Worm (Caenorhabditis elegans) whole organism, L2 larva: ENCODE measurements around the gene M03F8.7.

Experiments
- R02D3.7 ChIP-seq: fragments of 150-350 bp; optimal IDR thresholded peaks from 2 replicates; lab custom pipeline; 2014; ENCODE audit warnings: missing biosample characterization, missing genetic modification characterization
- ZK546.5 ChIP-seq: sonication (generic microtip); optimal IDR thresholded peaks from 2 replicates; lab custom pipeline; 2017; ENCODE audit warnings: missing biosample characterization, missing genetic modification characterization
- ama-1 ChIP-seq: fragments of 150-350 bp; optimal IDR thresholded peaks from 2 replicates; lab custom pipeline; 2018; ENCODE audit warnings: inconsistent platforms
- elt-3 ChIP-seq: sonication (generic microtip); optimal IDR thresholded peaks from 2 replicates; lab custom pipeline; 2017; ENCODE audit warnings: missing biosample characterization, missing genetic modification characterization
- gmeb-1 ChIP-seq: fragments of 150-350 bp; optimal IDR thresholded peaks from 2 replicates; lab custom pipeline; 2014; ENCODE audit warnings: missing biosample characterization, missing genetic modification characterization
- mdl-1 ChIP-seq, 2 experiments: fragments of 150-350 bp in 1 of 2; sonication (generic microtip) in 1 of 2; optimal IDR thresholded peaks; 2 replicates each; lab custom pipeline; 2017; ENCODE audit warnings: missing biosample characterization in 2 of 2, missing genetic modification characterization in 2 of 2
- nhr-11 ChIP-seq: fragments of 150-350 bp; optimal IDR thresholded peaks from 2 replicates; lab custom pipeline; 2014; ENCODE audit warnings: missing biosample characterization, missing genetic modification characterization
- nhr-21 ChIP-seq: fragments of 150-350 bp; optimal IDR thresholded peaks from 2 replicates; lab custom pipeline; 2014; ENCODE audit warnings: missing biosample characterization, missing genetic modification characterization
- nhr-237 ChIP-seq: fragments of 150-350 bp; optimal IDR thresholded peaks from 2 replicates; lab custom pipeline; 2014; ENCODE audit warnings: missing biosample characterization, missing genetic modification characterization
- nhr-25 ChIP-seq: fragments of 150-350 bp; sonication (generic microtip); optimal IDR thresholded peaks from 3 replicates; lab custom pipeline; 2014; ENCODE audit warnings: missing biosample characterization, missing genetic modification characterization
- sem-4 ChIP-seq: fragments of 150-350 bp; optimal IDR thresholded peaks from 2 replicates; lab custom pipeline; 2014; ENCODE audit warnings: missing biosample characterization, missing genetic modification reagents, missing genetic modification characterization
- unc-62 ChIP-seq: fragments of 150-350 bp; optimal IDR thresholded peaks from 2 replicates; lab custom pipeline; 2014; ENCODE audit warnings: missing biosample characterization, missing genetic modification reagents, missing genetic modification characterization
- ztf-4 ChIP-seq: fragments of 150-350 bp; optimal IDR thresholded peaks from 2 replicates; lab custom pipeline; 2014; ENCODE audit warnings: missing biosample characterization, missing genetic modification characterization

- TF ChIP-seq nhr-237 (tag; lab: Kevin White, UChicago), result no peak
- no peak for TF ChIP-seq ZK546.5 (tag; lab: Kevin White, UChicago)
- no peak for TF ChIP-seq R02D3.7 (tag; lab: Kevin White, UChicago)
- TF ChIP-seq ama-1, result no peak
- TF ChIP-seq nhr-25 (tag; lab: Kevin White, UChicago), result no peak
- no peak for TF ChIP-seq gmeb-1
- TF ChIP-seq unc-62, result no peak
- no peak for TF ChIP-seq nhr-11 (tag; lab: Kevin White, UChicago)
- TF ChIP-seq sem-4 (tag; lab: Kevin White, UChicago), result no peak
- no peak for TF ChIP-seq ztf-4 (tag; lab: Kevin White, UChicago)
- TF ChIP-seq elt-3 (tag; lab: Kevin White, UChicago), result no peak
- no peak for TF ChIP-seq nhr-21 (tag; lab: Kevin White, UChicago)
- TF ChIP-seq mdl-1 (tag; optimal IDR thresholded peaks at IDR 0.05; lab: Kevin White, UChicago), result no peak
These were observed 14.4 kb downstream of the M03F8.7 start, which contains the start of gene M03F8.1 for ce11 chrV:5951133-5951532.
